Worm (Caenorhabditis elegans): Measurements from ENCODE around the gene lgc-19.

The lgc-19 gene

ce11 chrIV:15940811-15941210, 21.7 kb downstream of the lgc-19 start:
- TF ChIP-seq nhr-237 (tag; optimal IDR thresholded peaks at IDR 0.05) (no peak), skn-1 (tag; optimal IDR thresholded peaks at IDR 0.05) (no peak), elt-1 (tag; optimal IDR thresholded peaks at IDR 0.05) (no peak), hmg-11 (tag; optimal IDR thresholded peaks at IDR 0.05) (no peak), aly-2 (tag; optimal IDR thresholded peaks at IDR 0.05) (no peak), daf-12 (tag; optimal IDR thresholded peaks at IDR 0.05) (no peak)

- TF ChIP-seq lin-39 (tag; optimal IDR thresholded peaks at IDR 0.05) (no peak), zag-1 (tag; optimal IDR thresholded peaks at IDR 0.05) (no peak), daf-12 (tag; optimal IDR thresholded peaks at IDR 0.05) (no peak), ceh-82 (tag; optimal IDR thresholded peaks at IDR 0.05) (no peak), nhr-28 (tag; optimal IDR thresholded peaks at IDR 0.05) (no peak), egl-5 (tag; optimal IDR thresholded peaks at IDR 0.05) (no peak), mdl-1 (tag; optimal IDR thresholded peaks at IDR 0.05) (no peak), ztf-4 (tag; optimal IDR thresholded peaks at IDR 0.05) (no peak), ceh-9 (tag; optimal IDR thresholded peaks at IDR 0.05) (no peak), nfya-1 (tag; optimal IDR thresholded peaks at IDR 0.05; ENCODE audit: insufficient read depth) (no peak), ama-1 (optimal IDR thresholded peaks at IDR 0.05) (no peak), R02D3.7 (tag; optimal IDR thresholded peaks at IDR 0.05) (no peak), tbx-2 (tag; optimal IDR thresholded peaks at IDR 0.05) (no peak), fkh-2 (tag; optimal IDR thresholded peaks at IDR 0.05) (no peak), pqm-1 (tag; optimal IDR thresholded peaks at IDR 0.05) (no peak), elt-3 (tag; optimal IDR thresholded peaks at IDR 0.05) (no peak), nhr-237 (tag; optimal IDR thresholded peaks at IDR 0.05) (no peak), elt-1 (tag; optimal IDR thresholded peaks at IDR 0.05) (no peak), unc-39 (tag; optimal IDR thresholded peaks at IDR 0.05) (no peak), ztf-11 (tag; optimal IDR thresholded peaks at IDR 0.05) (no peak)
These were observed 24.0 kb downstream of the lgc-19 start for ce11 chrIV:15938471-15938870.

- TF ChIP-seq nhr-11 (tag; optimal IDR thresholded peaks at IDR 0.05) = no peak
These were observed 25.4 kb downstream of the lgc-19 start for ce11 chrIV:15937088-15937487.

- no peak for TF ChIP-seq lin-39 (tag; optimal IDR thresholded peaks at IDR 0.05)
- no peak for TF ChIP-seq sea-2 (GFP tag; optimal IDR thresholded peaks at IDR 0.05)
- TF ChIP-seq jun-1 (tag; optimal IDR thresholded peaks at IDR 0.05) = no peak
These were observed 28.7 kb downstream of the lgc-19 start, which contains the start of gene srv-16 for ce11 chrIV:15933814-15934213. Gene srv-16, minus strand, starts transcription at chrIV:15933914.

ce11 chrIV:15933100-15933499, 29.4 kb downstream of the lgc-19 start:
- TF ChIP-seq elt-2 (tag; optimal IDR thresholded peaks at IDR 0.05) (peak; percentile 20), pqm-1 (tag; optimal IDR thresholded peaks at IDR 0.05) (peak; percentile 33)

ce11 chrIV:15931833-15932232, 30.7 kb downstream of the lgc-19 start:
- TF ChIP-seq hmg-11 (tag; optimal IDR thresholded peaks at IDR 0.05) = peak; percentile 11
- TF ChIP-seq elt-2 (tag; optimal IDR thresholded peaks at IDR 0.05) = peak; percentile 24
- TF ChIP-seq nhr-23 (tag; optimal IDR thresholded peaks at IDR 0.05) = peak; percentile 3
- TF ChIP-seq daf-12 (tag; optimal IDR thresholded peaks at IDR 0.05) = no peak
- no peak for TF ChIP-seq fos-1 (tag; optimal IDR thresholded peaks at IDR 0.05)
- no peak for TF ChIP-seq ama-1 (optimal IDR thresholded peaks at IDR 0.05)
- no peak for TF ChIP-seq pha-4 (tag; optimal IDR thresholded peaks at IDR 0.05)
- TF ChIP-seq ceh-9 (tag; optimal IDR thresholded peaks at IDR 0.05) = no peak
- no peak for TF ChIP-seq jun-1 (tag; optimal IDR thresholded peaks at IDR 0.05)
- peak; percentile 35 for TF ChIP-seq snpc-4 (tag; optimal IDR thresholded peaks at IDR 0.05)
- peak; percentile 37 for TF ChIP-seq tbx-2 (tag; optimal IDR thresholded peaks at IDR 0.05)
- TF ChIP-seq nhr-67 (tag; optimal IDR thresholded peaks at IDR 0.05) = no peak
- peak; percentile 13 for TF ChIP-seq nfya-1 (tag; optimal IDR thresholded peaks at IDR 0.05; ENCODE audit: insufficient read depth)
- peak; percentile 38 for TF ChIP-seq lin-39 (tag; optimal IDR thresholded peaks at IDR 0.05)
- no peak for TF ChIP-seq elt-1 (tag; optimal IDR thresholded peaks at IDR 0.05)
- no peak for TF ChIP-seq nhr-77 (tag; optimal IDR thresholded peaks at IDR 0.05)
- TF ChIP-seq nhr-25 (tag; optimal IDR thresholded peaks at IDR 0.05) = peak; percentile 10
- TF ChIP-seq lin-15B (tag; optimal IDR thresholded peaks at IDR 0.05) = no peak
- TF ChIP-seq lsy-12 (tag; optimal IDR thresholded peaks at IDR 0.05) = no peak
- TF ChIP-seq aly-2 (tag; optimal IDR thresholded peaks at IDR 0.05) = no peak
